Worm (Caenorhabditis elegans) whole organism, early embryonic: Measurements from ENCODE around the gene ugt-58.

ENCODE experiments used
- B0310.2 ChIP-seq: sonication (generic microtip); optimal IDR thresholded peaks from 2 replicates; lab custom pipeline; 2016; ENCODE audit warnings: mild to moderate bottlenecking, missing genetic modification characterization, missing compliant biosample characterization
- F13C5.2 ChIP-seq: sonication (generic microtip); optimal IDR thresholded peaks from 2 replicates; lab custom pipeline; 2017; ENCODE audit warnings: mild to moderate bottlenecking, missing genetic modification characterization, inconsistent platforms, missing compliant biosample characterization
- aly-1 ChIP-seq: sonication (generic microtip); optimal IDR thresholded peaks from 2 replicates; lab custom pipeline; 2016; ENCODE audit warnings: missing genetic modification characterization, missing compliant biosample characterization
- ama-1 ChIP-seq: fragments of 150-350 bp; optimal IDR thresholded peaks from 2 replicates; lab custom pipeline; 2014
- ceh-13 ChIP-seq: fragments of 200-800 bp; sonication (Bioruptor generic); optimal IDR thresholded peaks from 2 replicates; lab custom pipeline; 2018; ENCODE audit warnings: mild to moderate bottlenecking, missing genetic modification characterization, missing compliant biosample characterization
- ceh-36 ChIP-seq: sonication (generic microtip); optimal IDR thresholded peaks from 2 replicates; lab custom pipeline; 2016; ENCODE audit warnings: missing genetic modification characterization, inconsistent platforms, missing compliant biosample characterization
- ets-7 ChIP-seq: sonication (generic microtip); optimal IDR thresholded peaks from 2 replicates; lab custom pipeline; 2016; ENCODE audit warnings: missing genotype, missing genetic modification characterization, missing compliant biosample characterization
- flt-1 ChIP-seq: fragments of 200-800 bp; sonication (Bioruptor generic); IDR thresholded peaks from 2 replicates; pipeline ENCODE4 v1.3.6; 2022; ENCODE audit warnings: missing genetic modification characterization, missing compliant biosample characterization
- hmbx-1 ChIP-seq: sonication (generic microtip); optimal IDR thresholded peaks from 2 replicates; lab custom pipeline; 2016; ENCODE audit warnings: mild to moderate bottlenecking, missing genetic modification characterization, missing compliant biosample characterization
- hmg-4 ChIP-seq: fragments of 200-800 bp; sonication (Bioruptor generic); optimal IDR thresholded peaks from 2 replicates; lab custom pipeline; 2018; ENCODE audit warnings: mild to moderate bottlenecking, missing genetic modification characterization, missing compliant biosample characterization
- hnd-1 ChIP-seq: sonication (generic microtip); optimal IDR thresholded peaks from 2 replicates; lab custom pipeline; 2016; ENCODE audit warnings: missing genetic modification characterization, missing compliant biosample characterization
- pes-1 ChIP-seq: fragments of 200-800 bp; sonication (Bioruptor generic); IDR thresholded peaks from 2 replicates; pipeline ENCODE4 v1.3.6; 2022; ENCODE audit warnings: missing genetic modification reagents, missing genetic modification characterization, missing compliant biosample characterization
- scrt-1 ChIP-seq: fragments of 200-800 bp; sonication (Bioruptor generic); IDR thresholded peaks from 2 replicates; pipeline ENCODE4 v1.3.6; 2022; ENCODE audit warnings: missing genetic modification characterization, missing compliant biosample characterization
- sea-1 ChIP-seq: fragments of 200-800 bp; sonication (Bioruptor generic); conservative IDR thresholded peaks from 2 replicates; pipeline ENCODE4 v1.3.6; 2022; ENCODE audit warnings: missing genetic modification characterization, missing compliant biosample characterization
- tbx-11 ChIP-seq: fragments of 200-800 bp; sonication (Bioruptor generic); IDR thresholded peaks from 2 replicates; pipeline ENCODE4 v1.3.6; 2022; ENCODE audit warnings: missing genetic modification characterization, missing compliant biosample characterization
- tbx-37 ChIP-seq: fragments of 200-800 bp; sonication (Bioruptor generic); conservative IDR thresholded peaks from 2 replicates; pipeline ENCODE4 v1.3.6; 2022; ENCODE audit warnings: missing genetic modification reagents, missing genetic modification characterization, missing compliant biosample characterization
- tra-4 ChIP-seq: sonication (generic microtip); optimal IDR thresholded peaks from 2 replicates; lab custom pipeline; 2017; ENCODE audit warnings: missing genetic modification characterization, missing compliant biosample characterization

The ugt-58 gene

DNA sequence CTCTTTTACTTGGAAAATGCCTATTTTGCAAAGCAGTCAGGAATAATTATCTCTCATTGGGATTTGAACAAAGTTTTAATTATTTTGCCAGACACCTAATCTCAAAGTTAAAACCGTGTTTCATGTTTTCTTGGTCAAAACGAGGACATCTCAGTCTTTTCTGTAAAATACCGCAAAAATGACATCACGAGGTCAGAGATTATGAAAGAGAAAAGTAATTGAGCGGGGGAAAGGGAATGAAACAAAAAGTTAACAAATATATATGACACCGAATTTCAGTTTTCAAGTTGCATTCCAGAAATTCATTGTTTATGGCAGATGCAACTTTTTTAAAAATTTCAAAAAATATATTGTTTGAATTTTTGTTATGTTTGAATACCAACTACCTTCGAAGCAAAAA lies 16.0 kb upstream of the ugt-58 start:
- TF ChIP-seq scrt-1 (GFP tag; lab: Robert Waterston, UW): no peak
- no peak for TF ChIP-seq pes-1 (GFP tag; lab: Robert Waterston, UW)
- no peak for TF ChIP-seq hmbx-1
- no peak for TF ChIP-seq ama-1
- TF ChIP-seq tbx-11 (GFP tag; lab: Robert Waterston, UW): no peak
- no peak for TF ChIP-seq flt-1 (GFP tag; lab: Robert Waterston, UW)
- TF ChIP-seq tra-4 (tag; lab: Kevin White, UChicago): no peak
- TF ChIP-seq B0310.2 (tag; lab: Kevin White, UChicago): no peak
- no peak for TF ChIP-seq ceh-13 (GFP tag; lab: Kevin White, UChicago)

DNA sequence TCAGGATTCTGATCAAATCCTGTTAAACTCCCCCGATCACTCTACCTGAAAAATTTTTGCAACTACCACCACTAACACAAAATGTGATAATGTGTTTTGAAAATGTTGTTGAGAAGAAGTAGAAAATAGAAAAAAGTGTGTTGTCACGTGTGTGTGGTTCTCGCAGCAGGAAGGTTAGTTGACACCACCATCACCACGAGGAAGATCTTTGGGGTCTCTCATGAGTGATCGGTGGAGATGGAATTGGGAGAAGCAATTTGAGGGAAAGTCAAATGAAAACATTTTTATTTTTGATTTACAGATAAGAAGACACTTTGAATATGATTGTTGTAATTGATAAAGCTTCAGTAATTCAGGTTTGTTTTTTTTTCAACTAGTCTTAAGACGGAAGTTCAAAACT lies 15.1 kb upstream of the ugt-58 start:
- no peak for TF ChIP-seq hnd-1 (tag; lab: Kevin White, UChicago)
- no peak for TF ChIP-seq tra-4 (tag; lab: Kevin White, UChicago)
- no peak for TF ChIP-seq ceh-36 (tag; lab: Kevin White, UChicago)
- TF ChIP-seq flt-1 (GFP tag; lab: Robert Waterston, UW): no peak
- TF ChIP-seq scrt-1 (GFP tag; lab: Robert Waterston, UW): no peak
- TF ChIP-seq hmg-4 (GFP tag; lab: Kevin White, UChicago): no peak
- TF ChIP-seq B0310.2 (tag; lab: Kevin White, UChicago): no peak
- no peak for TF ChIP-seq hmbx-1
- TF ChIP-seq ets-7 (tag; lab: Kevin White, UChicago): no peak
- no peak for TF ChIP-seq sea-1 (GFP tag; lab: Robert Waterston, UW)
- no peak for TF ChIP-seq tbx-11 (GFP tag; lab: Robert Waterston, UW)
- no peak for TF ChIP-seq ceh-13 (GFP tag; lab: Kevin White, UChicago)
- TF ChIP-seq aly-1 (tag; lab: Kevin White, UChicago): no peak
- no peak for TF ChIP-seq F13C5.2 (tag; lab: Kevin White, UChicago)
- TF ChIP-seq pes-1 (GFP tag; lab: Robert Waterston, UW): no peak

DNA sequence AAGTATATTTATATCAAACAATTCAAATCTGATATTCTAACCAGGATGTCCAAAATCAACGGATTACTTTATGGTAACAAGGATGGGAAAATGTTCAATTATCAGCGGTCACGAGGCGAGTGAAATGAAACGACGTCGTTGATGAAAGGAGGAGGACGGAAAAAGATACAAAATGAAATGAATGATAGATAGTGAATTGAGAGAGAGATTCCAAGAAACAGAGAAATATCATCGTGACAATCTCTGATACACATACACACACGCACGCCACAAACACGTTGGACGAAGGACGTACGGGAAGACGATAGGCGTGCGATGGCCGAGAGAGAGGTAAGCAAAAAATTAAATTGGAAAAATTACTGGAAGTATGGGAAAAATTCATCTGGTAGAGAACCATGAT lies 14.5 kb upstream of the ugt-58 start:
- TF ChIP-seq F13C5.2 (tag; lab: Kevin White, UChicago): no peak
- no peak for TF ChIP-seq scrt-1 (GFP tag; lab: Robert Waterston, UW)
- no peak for TF ChIP-seq hmg-4 (GFP tag; lab: Kevin White, UChicago)
- TF ChIP-seq ama-1: no peak
- TF ChIP-seq pes-1 (GFP tag; lab: Robert Waterston, UW): no peak
- TF ChIP-seq aly-1 (tag; lab: Kevin White, UChicago): no peak
- no peak for TF ChIP-seq ceh-36 (tag; lab: Kevin White, UChicago)
- TF ChIP-seq ets-7 (tag; lab: Kevin White, UChicago): no peak
- no peak for TF ChIP-seq flt-1 (GFP tag; lab: Robert Waterston, UW)
- no peak for TF ChIP-seq tbx-37 (GFP tag; lab: Robert Waterston, UW)
- TF ChIP-seq hnd-1 (tag; lab: Kevin White, UChicago): no peak
- no peak for TF ChIP-seq tbx-11 (GFP tag; lab: Robert Waterston, UW)
- TF ChIP-seq ceh-13 (GFP tag; lab: Kevin White, UChicago): no peak
- no peak for TF ChIP-seq B0310.2 (tag; lab: Kevin White, UChicago)
- no peak for TF ChIP-seq sea-1 (GFP tag; lab: Robert Waterston, UW)

DNA sequence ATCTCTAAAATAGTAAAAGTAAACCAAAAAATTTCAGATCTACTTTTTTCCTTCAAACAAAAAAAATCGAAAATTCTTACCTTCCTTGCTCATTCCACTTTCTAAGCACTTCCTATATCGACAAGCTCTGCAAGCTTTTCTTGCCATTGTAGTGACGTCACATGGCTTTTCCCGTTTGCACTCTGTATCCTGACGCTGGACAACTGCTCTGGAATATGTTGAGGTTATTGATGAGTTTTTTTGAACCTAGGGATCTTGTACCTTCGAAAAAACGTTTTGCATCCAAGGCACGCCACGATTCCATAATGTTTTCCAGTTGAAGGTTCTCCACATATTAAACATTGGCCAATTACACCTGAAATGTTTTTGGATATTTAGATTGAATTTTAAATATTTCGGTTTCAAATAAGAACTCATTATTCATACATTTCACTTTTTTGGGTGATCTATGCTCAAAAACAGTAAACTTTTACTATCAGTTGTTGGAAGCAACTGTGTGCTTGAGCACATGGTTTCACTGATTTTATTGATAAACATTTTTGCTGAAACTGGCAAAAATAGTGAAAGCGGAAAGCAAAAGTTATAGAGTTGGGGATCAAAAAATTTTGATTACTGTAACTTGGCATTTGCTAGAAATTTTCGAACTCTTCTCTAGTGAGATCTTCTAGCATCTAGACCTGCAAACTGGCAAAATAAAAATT lies 13.6 kb upstream of the ugt-58 start:
- TF ChIP-seq ama-1 (no peak), tra-4 (tag; lab: Kevin White, UChicago) (no peak), tbx-11 (GFP tag; lab: Robert Waterston, UW) (no peak), hmbx-1 (no peak), tbx-37 (GFP tag; lab: Robert Waterston, UW) (no peak)

DNA sequence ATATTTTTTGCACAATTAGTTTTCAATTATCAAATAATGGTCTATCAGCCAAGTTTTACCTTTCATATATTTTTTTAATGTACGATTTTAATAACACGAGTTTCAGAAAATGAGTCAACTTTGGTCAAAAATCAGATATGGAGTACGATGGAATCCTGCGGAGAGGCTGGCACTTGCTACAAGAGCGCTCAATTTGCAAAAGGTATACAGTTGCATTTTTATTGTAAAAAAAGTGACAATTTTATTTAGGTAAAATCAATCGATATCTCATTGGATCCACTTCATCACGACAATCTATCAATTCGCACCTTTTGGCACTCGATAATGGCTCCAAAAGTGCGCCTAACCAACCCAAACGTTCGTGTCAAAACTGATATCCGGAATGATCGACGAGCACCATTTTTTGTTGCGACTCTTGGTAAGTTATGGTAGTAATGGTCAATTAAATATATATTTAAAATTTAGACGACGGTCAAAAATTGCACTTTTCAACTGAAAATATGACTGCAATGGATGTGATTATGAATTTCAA lies 11.0 kb upstream of the ugt-58 start, which contains the start of gene mrpl-53:
TSS of gene mrpl-53 (plus strand) at position 107 of the 532 bp plus-strand sequence.
- TF ChIP-seq aly-1 (tag; lab: Kevin White, UChicago): no peak
- no peak for TF ChIP-seq sea-1 (GFP tag; lab: Robert Waterston, UW)

DNA sequence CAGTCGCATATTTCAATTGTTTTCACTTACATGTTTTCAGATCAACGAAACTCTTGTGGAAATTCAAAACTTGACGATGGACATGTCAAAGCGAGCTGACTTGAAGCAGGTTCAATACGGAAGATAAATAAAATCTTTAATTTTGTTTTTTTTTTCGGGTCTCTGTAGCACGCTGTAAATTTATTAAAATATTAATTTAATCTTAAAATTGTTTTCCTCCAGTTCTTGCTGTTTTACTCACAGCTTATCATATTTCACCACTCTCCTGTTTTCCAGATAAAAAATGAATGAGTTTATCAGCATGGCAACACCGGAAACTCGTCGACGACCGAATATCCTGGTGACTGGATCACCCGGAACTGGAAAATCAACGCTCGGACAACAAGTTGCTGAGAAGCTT lies 9.8 kb upstream of the ugt-58 start, which contains the start of gene E02H1.6:
TSS of gene E02H1.6 (plus strand) at position 301 of the 400 bp plus-strand sequence.
- TF ChIP-seq F13C5.2 (tag; lab: Kevin White, UChicago): no peak
- no peak for TF ChIP-seq flt-1 (GFP tag; lab: Robert Waterston, UW)
- TF ChIP-seq ets-7 (tag; lab: Kevin White, UChicago): no peak
- TF ChIP-seq pes-1 (GFP tag; lab: Robert Waterston, UW): no peak
- no peak for TF ChIP-seq tra-4 (tag; lab: Kevin White, UChicago)
- no peak for TF ChIP-seq hmbx-1
- TF ChIP-seq hmg-4 (GFP tag; lab: Kevin White, UChicago): no peak
- no peak for TF ChIP-seq B0310.2 (tag; lab: Kevin White, UChicago)
- no peak for TF ChIP-seq ceh-13 (GFP tag; lab: Kevin White, UChicago)
- TF ChIP-seq tbx-37 (GFP tag; lab: Robert Waterston, UW): no peak
- TF ChIP-seq hnd-1 (tag; lab: Kevin White, UChicago): no peak
- TF ChIP-seq ceh-36 (tag; lab: Kevin White, UChicago): no peak
- TF ChIP-seq scrt-1 (GFP tag; lab: Robert Waterston, UW): no peak
- TF ChIP-seq sea-1 (GFP tag; lab: Robert Waterston, UW): no peak
- no peak for TF ChIP-seq ama-1
- TF ChIP-seq tbx-11 (GFP tag; lab: Robert Waterston, UW): no peak
- no peak for TF ChIP-seq aly-1 (tag; lab: Kevin White, UChicago)

DNA sequence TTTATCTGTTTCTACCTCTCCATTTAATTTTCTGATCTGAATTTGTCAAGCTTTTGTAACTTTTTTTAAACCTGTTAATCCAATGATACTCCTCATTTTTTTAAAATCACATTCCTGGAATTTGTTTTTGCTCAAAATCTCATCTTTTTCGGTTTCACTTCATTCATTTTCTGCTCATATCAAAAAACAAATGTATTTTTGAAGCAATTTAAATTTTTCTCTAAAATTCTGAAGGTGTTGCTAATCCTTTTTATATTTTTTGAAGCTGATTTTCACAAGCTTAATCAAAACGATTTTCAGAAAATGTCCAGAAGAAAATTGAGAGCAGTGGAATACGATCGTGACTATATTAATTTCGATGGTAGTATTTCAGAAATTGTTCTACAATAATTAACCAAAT lies 8.3 kb upstream of the ugt-58 start, which contains the start of gene E02H1.5:
TSS of gene E02H1.5 (plus strand) at position 301 of the 400 bp plus-strand sequence.
- no peak for TF ChIP-seq pes-1 (GFP tag; lab: Robert Waterston, UW)
